Fruit fly (Drosophila melanogaster) whole organism, embryonic: ENCODE data around the gene lbe.
A peak's percentile ranks its signal among the peaks of the same experiment; 100 is the strongest.

Source experiments
- Adf1 ChIP-seq: fragments of 200-800 bp; sonication (Bioruptor generic); IDR thresholded peaks from 2 replicates; pipeline ENCODE4 v1.3.6; 2022; ENCODE audit warnings: missing biosample characterization, missing genetic modification characterization
- Atf6 ChIP-seq: fragments of 200-800 bp; sonication (Bioruptor generic); IDR thresholded peaks from 2 replicates; pipeline ENCODE4 v1.3.6; 2022; ENCODE audit warnings: missing biosample characterization, missing genetic modification characterization
- Awh ChIP-seq: fragments of 200-800 bp; sonication (Bioruptor generic); IDR thresholded peaks from 2 replicates; pipeline ENCODE4, ENCODE4 v1.3.6; 2022; ENCODE audit warnings: missing biosample characterization, missing genetic modification characterization
- CG10543 ChIP-seq: fragments of 200-800 bp; sonication (Bioruptor generic); optimal IDR thresholded peaks from 3 replicates; lab custom pipeline; 2017; ENCODE audit warnings: missing biosample characterization, mild to moderate bottlenecking, missing genetic modification characterization, moderate library complexity
- CG11456 ChIP-seq: fragments of 200-800 bp; sonication (Bioruptor generic); IDR thresholded peaks from 3 replicates; pipeline ENCODE4 v1.3.6; 2022; ENCODE audit warnings: missing biosample characterization, missing genetic modification characterization
- CG12299 ChIP-seq: fragments of 200-800 bp; sonication (Bioruptor generic); optimal IDR thresholded peaks from 2 replicates; lab custom pipeline; 2018; ENCODE audit warnings: missing biosample characterization, mild to moderate bottlenecking, missing genetic modification characterization
- CG12769 ChIP-seq: fragments of 200-800 bp; sonication (Bioruptor generic); optimal IDR thresholded peaks from 2 replicates; lab custom pipeline; 2019; ENCODE audit warnings: missing biosample characterization, mild to moderate bottlenecking, missing genetic modification characterization, moderate library complexity
- CG13624 ChIP-seq: fragments of 200-800 bp; sonication (Bioruptor generic); optimal IDR thresholded peaks from 2 replicates; lab custom pipeline; 2016; ENCODE audit warnings: missing biosample characterization, missing genetic modification characterization
- CG13775 ChIP-seq: fragments of 200-800 bp; sonication (Bioruptor generic); optimal IDR thresholded peaks from 3 replicates; lab custom pipeline; 2017; ENCODE audit warnings: missing biosample characterization, mild to moderate bottlenecking, missing genetic modification characterization
- CG14965 ChIP-seq: fragments of 200-800 bp; sonication (Bioruptor generic); optimal IDR thresholded peaks from 2 replicates; lab custom pipeline; 2016; ENCODE audit warnings: missing biosample characterization, missing genetic modification characterization, borderline replicate concordance
- CG18011 ChIP-seq: fragments of 200-800 bp; sonication (Bioruptor generic); optimal IDR thresholded peaks from 2 replicates; lab custom pipeline; 2017; ENCODE audit warnings: missing biosample characterization, missing genetic modification characterization, mild to moderate bottlenecking, moderate library complexity, missing genotype
- CG42726 ChIP-seq: fragments of 200-800 bp; sonication (Bioruptor generic); IDR thresholded peaks from 2 replicates; pipeline ENCODE4 v1.3.6; 2022; ENCODE audit warnings: missing biosample characterization, missing genetic modification characterization; ENCODE audit not compliant: partially characterized antibody
- CG6683 ChIP-seq: fragments of 200-800 bp; sonication (Bioruptor generic); optimal IDR thresholded peaks from 2 replicates; lab custom pipeline; 2017; ENCODE audit warnings: missing biosample characterization, mild to moderate bottlenecking, missing genetic modification characterization, missing genetic modification reagents
- CG6813 ChIP-seq: fragments of 200-800 bp; sonication (Bioruptor generic); optimal IDR thresholded peaks from 2 replicates; lab custom pipeline; 2017; ENCODE audit warnings: missing biosample characterization, missing genetic modification characterization, mild to moderate bottlenecking, moderate library complexity, missing genetic modification reagents
- CG8359 ChIP-seq: fragments of 200-800 bp; sonication (Bioruptor generic); optimal IDR thresholded peaks from 2 replicates; lab custom pipeline; 2017; ENCODE audit warnings: missing biosample characterization, mild to moderate bottlenecking, missing genetic modification characterization, borderline replicate concordance
- Deaf1 ChIP-seq: fragments of 200-800 bp; optimal IDR thresholded peaks from 3 replicates; lab custom pipeline; 2019; ENCODE audit warnings: missing biosample characterization, mild to moderate bottlenecking, missing genetic modification characterization, moderate library complexity
- Gug ChIP-seq: fragments of 200-800 bp; sonication (Bioruptor generic); IDR thresholded peaks from 4 replicates; pipeline ENCODE4 v1.3.6; 2022; ENCODE audit warnings: missing biosample characterization, missing genetic modification characterization
- Hr78 ChIP-seq, 2 experiments: fragments of 200-800 bp in 1 of 2; fragments of >200 bp in 1 of 2; sonication (Bioruptor generic) in 1 of 2; optimal IDR thresholded peaks; 2 replicates each; lab custom pipeline; 2017 to 2019; ENCODE audit warnings: missing biosample characterization in 2 of 2, missing genetic modification characterization in 2 of 2, mild to moderate bottlenecking in 1 of 2, moderate library complexity in 1 of 2
- NC2β ChIP-seq: fragments of 200-800 bp; sonication (Bioruptor generic); optimal IDR thresholded peaks from 2 replicates; lab custom pipeline; 2016; ENCODE audit warnings: missing biosample characterization, missing genetic modification characterization
- Nf-YB ChIP-seq: fragments of 200-800 bp; sonication (Bioruptor generic); optimal IDR thresholded peaks from 3 replicates; lab custom pipeline; 2019; ENCODE audit warnings: missing biosample characterization, mild to moderate bottlenecking, missing genetic modification characterization, moderate library complexity
- Scr ChIP-seq: fragments of 200-800 bp; sonication (Bioruptor generic); IDR thresholded peaks from 2 replicates; pipeline ENCODE4 v1.3.6; 2022; ENCODE audit warnings: missing biosample characterization, missing genetic modification characterization; ENCODE audit not compliant: partially characterized antibody
- Vsx1 ChIP-seq: fragments of 200-800 bp; sonication (Bioruptor generic); optimal IDR thresholded peaks from 2 replicates; lab custom pipeline; 2017; ENCODE audit warnings: missing biosample characterization, mild to moderate bottlenecking, missing genetic modification characterization, missing genetic modification reagents
- abd-A ChIP-seq: fragments of 200-800 bp; sonication (Bioruptor generic); optimal IDR thresholded peaks from 3 replicates; lab custom pipeline; 2019; ENCODE audit warnings: missing biosample characterization, mild to moderate bottlenecking, missing genetic modification characterization, moderate library complexity
- bbx ChIP-seq: fragments of 200-800 bp; sonication (Bioruptor generic); IDR thresholded peaks from 2 replicates; pipeline ENCODE4 v1.3.6; 2022; ENCODE audit warnings: missing biosample characterization, missing genetic modification characterization; ENCODE audit not compliant: partially characterized antibody
- crol ChIP-seq: fragments of 200-800 bp; sonication (Bioruptor generic); IDR thresholded peaks from 2 replicates; pipeline ENCODE4 v1.3.6; 2022; ENCODE audit warnings: missing biosample characterization, missing genetic modification characterization
- crp ChIP-seq, 2 experiments: fragments of 200-800 bp; sonication (Bioruptor generic); optimal IDR thresholded peaks; 2 replicates in 1 of 2; 3 replicates in 1 of 2; lab custom pipeline; 2017; ENCODE audit warnings: missing biosample characterization in 2 of 2, missing genetic modification characterization in 2 of 2, mild to moderate bottlenecking in 1 of 2, moderate library complexity in 1 of 2
- fd102C ChIP-seq: fragments of 200-800 bp; sonication (Bioruptor generic); optimal IDR thresholded peaks from 2 replicates; lab custom pipeline; 2018; ENCODE audit warnings: missing biosample characterization, mild to moderate bottlenecking, missing genetic modification characterization, moderate library complexity
- grn ChIP-seq: fragments of 200-800 bp; sonication (Bioruptor generic); optimal IDR thresholded peaks from 3 replicates; lab custom pipeline; 2017; ENCODE audit warnings: missing biosample characterization, missing genetic modification characterization
- gsb-n ChIP-seq: fragments of 200-800 bp; sonication (Bioruptor generic); optimal IDR thresholded peaks from 3 replicates; lab custom pipeline; 2018; ENCODE audit warnings: missing biosample characterization, mild to moderate bottlenecking, missing genetic modification characterization
- ham ChIP-seq: fragments of 200-800 bp; sonication (Bioruptor generic); IDR thresholded peaks from 2 replicates; pipeline ENCODE4 v1.3.6; 2022; ENCODE audit warnings: missing biosample characterization, missing genetic modification characterization
- hth ChIP-seq: fragments of >200 bp; optimal IDR thresholded peaks from 2 replicates; lab custom pipeline; 2017; ENCODE audit warnings: inconsistent platforms
- kni ChIP-seq: fragments of 200-800 bp; sonication (Bioruptor generic); optimal IDR thresholded peaks from 3 replicates; lab custom pipeline; 2017; ENCODE audit warnings: mild to moderate bottlenecking, missing biosample characterization, missing genetic modification reagents, missing genetic modification characterization
- lbe ChIP-seq: fragments of 200-800 bp; sonication (Bioruptor generic); optimal IDR thresholded peaks from 2 replicates; lab custom pipeline; 2016; ENCODE audit warnings: missing biosample characterization, mild to moderate bottlenecking, missing genetic modification characterization
- oc ChIP-seq: fragments of 200-800 bp; sonication (Bioruptor generic); optimal IDR thresholded peaks from 2 replicates; lab custom pipeline; 2018; ENCODE audit warnings: missing biosample characterization, mild to moderate bottlenecking, missing genetic modification characterization, moderate library complexity
- otp ChIP-seq: fragments of 200-800 bp; sonication (Bioruptor generic); IDR thresholded peaks from 3 replicates; pipeline ENCODE4, ENCODE4 v1.3.6; 2022; ENCODE audit warnings: missing biosample characterization, missing genetic modification characterization
- pan ChIP-seq, 4 experiments: fragments of >200 bp in 3 of 4; fragments of 200-800 bp in 1 of 4; sonication (Bioruptor generic) in 1 of 4; optimal IDR thresholded peaks in 3 of 4; IDR thresholded peaks in 1 of 4; 2 replicates each; pipeline versions ENCODE4 v1.3.6 to Lab custom; 2017 to 2022; ENCODE audit warnings: missing biosample characterization in 2 of 4, missing genetic modification characterization in 2 of 4, mixed read lengths in 1 of 4
- sd ChIP-seq: fragments of 200-800 bp; sonication (Bioruptor generic); optimal IDR thresholded peaks from 3 replicates; lab custom pipeline; 2018; ENCODE audit warnings: missing biosample characterization, mild to moderate bottlenecking, missing genetic modification characterization, moderate library complexity
- slbo ChIP-seq: fragments of 200-800 bp; sonication (Bioruptor generic); IDR thresholded peaks from 2 replicates; pipeline ENCODE4 v1.3.6; 2022; ENCODE audit warnings: missing biosample characterization, missing genetic modification characterization
- sqz ChIP-seq: fragments of 200-800 bp; sonication (Bioruptor generic); optimal IDR thresholded peaks from 3 replicates; lab custom pipeline; 2018; ENCODE audit warnings: missing biosample characterization, mild to moderate bottlenecking, missing genetic modification characterization
- tio ChIP-seq: fragments of 200-800 bp; sonication (Bioruptor generic); optimal IDR thresholded peaks from 2 replicates; lab custom pipeline; 2017; ENCODE audit warnings: missing biosample characterization, missing genetic modification characterization, inconsistent platforms
- unc-4 ChIP-seq: fragments of 200-800 bp; sonication (Bioruptor generic); IDR thresholded peaks from 2 replicates; pipeline ENCODE4 v1.3.6; 2022; ENCODE audit warnings: missing biosample characterization, missing genetic modification characterization; ENCODE audit not compliant: partially characterized antibody
- vvl ChIP-seq: fragments of 200-800 bp; sonication (Bioruptor generic); IDR thresholded peaks from 2 replicates; pipeline ENCODE4 v1.3.6; 2022; ENCODE audit warnings: missing biosample characterization, missing genetic modification characterization
- zen2 ChIP-seq: fragments of 200-800 bp; sonication (Bioruptor generic); IDR thresholded peaks from 3 replicates; pipeline ENCODE4 v1.3.6; 2022; ENCODE audit warnings: missing biosample characterization, missing genetic modification characterization; ENCODE audit not compliant: partially characterized antibody

lbe gene

DNA sequence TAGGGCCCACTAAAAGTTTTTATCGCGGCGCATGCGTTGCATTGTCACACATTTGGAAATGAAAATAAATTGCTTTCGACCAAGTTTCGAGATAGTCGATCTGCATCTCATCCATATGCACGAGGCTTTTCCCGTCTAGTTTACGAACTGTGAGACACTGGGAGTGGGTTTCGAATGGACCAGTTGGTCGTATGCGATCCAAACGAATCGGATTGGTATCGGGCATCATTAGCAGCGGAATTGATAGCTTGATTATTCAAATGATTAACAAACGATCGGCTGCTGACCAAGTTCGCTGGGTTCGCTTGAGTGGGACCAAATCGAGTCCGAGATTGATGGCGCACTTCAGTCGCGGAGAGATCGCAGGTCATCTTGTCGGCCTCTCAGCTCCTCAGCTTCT lies 6.2 kb downstream of the lbe start:
- peak; percentile 76 for TF ChIP-seq grn
- TF ChIP-seq Atf6: no peak
- TF ChIP-seq Hr78 (GFP tag; optimal IDR thresholded peaks at IDR 0.05; lab: Kevin White, UChicago): peak in 1 of 2 experiments; percentile 64
- TF ChIP-seq oc (tag; lab: Kevin White, UChicago): peak; percentile 77
- peak; percentile 97 for TF ChIP-seq abd-A (tag; lab: Kevin White, UChicago)
- TF ChIP-seq vvl: peak; percentile 96
- no peak for TF ChIP-seq tio (GFP tag; lab: Kevin White, UChicago)
- TF ChIP-seq CG13775: no peak
- TF ChIP-seq gsb-n: peak; percentile 7
- no peak for TF ChIP-seq CG6813 (GFP tag; lab: Kevin White, UChicago)
- TF ChIP-seq CG11456 (GFP tag; lab: Robert Waterston, UW): no peak
- TF ChIP-seq bbx (GFP tag; lab: Robert Waterston, UW): no peak
- peak; percentile 56 for TF ChIP-seq CG12769 (tag; lab: Kevin White, UChicago)
- TF ChIP-seq NC2β (GFP tag; lab: Kevin White, UChicago): no peak
- no peak for TF ChIP-seq CG14965 (GFP tag; lab: Kevin White, UChicago)
- TF ChIP-seq Nf-YB (GFP tag; lab: Kevin White, UChicago): peak; percentile 50
- peak; percentile 15 for TF ChIP-seq CG10543
- TF ChIP-seq ham: no peak
- TF ChIP-seq kni (GFP tag; lab: Kevin White, UChicago): peak; percentile 50
- peak; percentile 97 for TF ChIP-seq Awh (GFP tag; lab: Robert Waterston, UW)
- no peak for TF ChIP-seq CG42726
- TF ChIP-seq, all 482 proteins: peak for 11

dm6 chr3R:21437515-21438090 lies 8.7 kb downstream of the lbe start:
- TF ChIP-seq pan (optimal IDR thresholded peaks at IDR 0.05; lab: Kevin White, UChicago) (no peak), pan (GFP tag; optimal IDR thresholded peaks at IDR 0.05 in 1 of 2, IDR thresholded peaks at IDR 0.05 in 1 of 2) (peak in 1 of 2 experiments; percentile 15), Gug (GFP tag; lab: Robert Waterston, UW) (no peak), CG12299 (tag; lab: Kevin White, UChicago) (no peak), abd-A (tag; lab: Kevin White, UChicago) (peak; percentile 92), CG18011 (GFP tag; lab: Kevin White, UChicago) (peak; percentile 83), Vsx1 (GFP tag; lab: Kevin White, UChicago) (peak; percentile 18), crp (GFP tag; optimal IDR thresholded peaks at IDR 0.05; lab: Kevin White, UChicago) (no peak), sd (tag; lab: Kevin White, UChicago) (peak; percentile 40), Awh (GFP tag; lab: Robert Waterston, UW) (peak; percentile 68)

DNA sequence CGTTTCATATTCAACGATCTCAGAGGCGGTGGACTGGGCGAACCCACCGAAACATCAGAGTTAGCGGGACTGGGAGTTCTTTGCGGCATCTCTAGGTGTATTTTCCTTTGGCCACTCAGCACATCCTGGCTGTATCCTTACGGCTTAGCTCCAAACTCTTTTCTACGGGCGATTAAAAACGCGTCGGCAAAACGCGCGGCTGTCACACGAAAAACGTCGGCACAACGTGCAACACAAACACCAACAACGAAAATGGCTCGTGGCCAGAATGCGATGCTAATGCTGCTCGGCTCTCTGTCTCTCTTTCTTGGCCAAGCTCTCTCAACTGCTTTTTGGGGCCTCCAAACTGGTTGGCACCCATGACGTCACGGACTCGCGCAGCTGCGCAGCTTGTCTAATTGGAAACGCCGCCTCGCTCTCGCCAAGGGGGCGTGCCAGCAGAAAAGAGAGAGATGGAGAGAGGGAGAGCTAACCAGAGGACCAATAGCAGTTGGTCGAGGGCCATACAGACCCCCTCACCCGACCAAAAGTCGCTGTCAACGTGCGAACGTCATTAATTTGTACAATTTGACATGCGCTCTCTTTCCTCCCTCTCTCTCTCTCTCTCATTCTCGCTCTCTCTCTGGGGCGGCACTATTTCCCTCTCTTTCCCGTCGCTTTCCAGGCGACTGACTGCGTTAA lies 12.3 kb downstream of the lbe start, which contains the start of gene lbl:
TSS of gene lbl (minus strand) at position 255 of the 681 bp plus-strand sequence.
- TF ChIP-seq Deaf1 (peak; percentile 70), Adf1 (GFP tag; lab: Robert Waterston, UW) (peak; percentile 85), CG13624 (GFP tag; lab: Kevin White, UChicago) (peak; percentile 84), slbo (GFP tag; lab: Robert Waterston, UW) (0 out of 2 replicates have a peak, but pooled peaks have one; percentile 11), crol (peak; percentile 92), Scr (GFP tag; lab: Robert Waterston, UW) (peak; percentile 36), abd-A (tag; lab: Kevin White, UChicago) (peak; percentile 85), hth (peak; percentile 37), gsb-n (peak; percentile 96), zen2 (peak; percentile 66), sqz (GFP tag; lab: Kevin White, UChicago) (no peak), CG6683 (GFP tag; lab: Kevin White, UChicago) (no peak), fd102C (GFP tag; lab: Kevin White, UChicago) (no peak), CG8359 (GFP tag; lab: Kevin White, UChicago) (peak; percentile 98), lbe (peak; percentile 40), vvl (peak; percentile 75; the same call in 1 of the 2 replicates), otp (GFP tag; lab: Robert Waterston, UW) (peak; percentile 62; the same call in 2 of the 3 replicates), unc-4 (0 out of 2 replicates have a peak, but pooled peaks have one; percentile 34)
